Worm (Caenorhabditis elegans): ENCODE results near the gene eif-2Bepsilon.

Gene eif-2Bepsilon

ce11 chrII:8701619-8702350 lies 40.1 kb downstream of the eif-2Bepsilon start, which contains the start of gene sphk-1:
sphk-1 (minus strand) TSS chrII:8701669.
- TF ChIP-seq ceh-9 (tag; optimal IDR thresholded peaks at IDR 0.05) (no peak), elt-2 (tag; optimal IDR thresholded peaks at IDR 0.05) (no peak), mml-1 (tag; optimal IDR thresholded peaks at IDR 0.05) (no peak), nhr-237 (tag; optimal IDR thresholded peaks at IDR 0.05) (no peak), pha-4 (tag; optimal IDR thresholded peaks at IDR 0.05) (peak; percentile 54), zag-1 (tag; optimal IDR thresholded peaks at IDR 0.05) (no peak)

ce11 chrII:8703729-8704128 lies 42.1 kb downstream of the eif-2Bepsilon start, which contains the start of gene ceh-7:
ceh-7 (minus strand) TSS chrII:8703829.
- TF ChIP-seq lin-15B (tag; optimal IDR thresholded peaks at IDR 0.05) (no peak), tbx-2 (tag; optimal IDR thresholded peaks at IDR 0.05) (no peak)

ce11 chrII:8704413-8704874 lies 42.8 kb downstream of the eif-2Bepsilon start, which contains the start of gene prx-5:
prx-5 (plus strand) TSS chrII:8704824.
- TF ChIP-seq aly-2 (tag; optimal IDR thresholded peaks at IDR 0.05) (no peak), elt-2 (tag; optimal IDR thresholded peaks at IDR 0.05) (peak; percentile 67), ceh-16 (tag; optimal IDR thresholded peaks at IDR 0.05) (no peak), zag-1 (tag; optimal IDR thresholded peaks at IDR 0.05) (no peak), ceh-28 (tag; optimal IDR thresholded peaks at IDR 0.05) (peak; percentile 43), pqm-1 (tag; optimal IDR thresholded peaks at IDR 0.05) (peak; percentile 50)

ce11 chrII:8707024-8707423 lies 45.4 kb downstream of the eif-2Bepsilon start, which contains the start of gene cup-16:
cup-16 (plus strand) TSS chrII:8707155.
- TF ChIP-seq ceh-9 (tag; optimal IDR thresholded peaks at IDR 0.05) (no peak), elt-2 (tag; optimal IDR thresholded peaks at IDR 0.05) (peak; percentile 19), skn-1 (tag; optimal IDR thresholded peaks at IDR 0.05) (no peak), elt-3 (tag; optimal IDR thresholded peaks at IDR 0.05) (no peak), ama-1 (optimal IDR thresholded peaks at IDR 0.05) (no peak), nfya-1 (tag; optimal IDR thresholded peaks at IDR 0.05; ENCODE audit: insufficient read depth) (peak; percentile 18), fkh-2 (tag; optimal IDR thresholded peaks at IDR 0.05) (no peak), nhr-43 (tag; optimal IDR thresholded peaks at IDR 0.05; ENCODE audit: poor library complexity, severe bottlenecking) (peak; percentile 19), nhr-11 (tag; optimal IDR thresholded peaks at IDR 0.05) (peak; percentile 25), nhr-25 (tag; optimal IDR thresholded peaks at IDR 0.05) (no peak), nhr-237 (tag; optimal IDR thresholded peaks at IDR 0.05) (no peak)

- TF ChIP-seq nhr-76 (tag; optimal IDR thresholded peaks at IDR 0.05) (no peak), nhr-43 (tag; optimal IDR thresholded peaks at IDR 0.05; ENCODE audit: poor library complexity, severe bottlenecking) (no peak), unc-39 (tag; optimal IDR thresholded peaks at IDR 0.05) (no peak), nhr-237 (tag; optimal IDR thresholded peaks at IDR 0.05) (no peak), mdl-1 (tag; optimal IDR thresholded peaks at IDR 0.05) (no peak), ztf-4 (tag; optimal IDR thresholded peaks at IDR 0.05) (no peak), fkh-2 (tag; optimal IDR thresholded peaks at IDR 0.05) (no peak), fkh-10 (GFP tag; optimal IDR thresholded peaks at IDR 0.05) (no peak), elt-3 (tag; optimal IDR thresholded peaks at IDR 0.05) (no peak), ama-1 (optimal IDR thresholded peaks at IDR 0.05) (no peak), pqm-1 (tag; optimal IDR thresholded peaks at IDR 0.05) (no peak), nhr-28 (tag; optimal IDR thresholded peaks at IDR 0.05) (no peak), unc-62 (GFP tag; optimal IDR thresholded peaks at IDR 0.05) (no peak), nhr-25 (tag; optimal IDR thresholded peaks at IDR 0.05) (no peak), daf-12 (tag; optimal IDR thresholded peaks at IDR 0.05) (no peak), nfya-1 (tag; optimal IDR thresholded peaks at IDR 0.05; ENCODE audit: insufficient read depth) (no peak), lin-15B (tag; optimal IDR thresholded peaks at IDR 0.05) (no peak), eor-1 (tag; optimal IDR thresholded peaks at IDR 0.05) (no peak), R02D3.7 (tag; optimal IDR thresholded peaks at IDR 0.05) (no peak)
These were observed 48.6 kb downstream of the eif-2Bepsilon start, which contains the start of gene srg-15 for ce11 chrII:8710317-8710716. srg-15 (minus strand) TSS chrII:8710417.

Measured in whole organism, L3 larva.